Worm (Caenorhabditis elegans): Measurements from ENCODE around the gene C49C8.5.

- TF ChIP-seq ztf-11 (tag; optimal IDR thresholded peaks at IDR 0.05) (no peak), ztf-4 (tag; optimal IDR thresholded peaks at IDR 0.05) (no peak), nhr-237 (tag; optimal IDR thresholded peaks at IDR 0.05) (no peak), nhr-20 (tag; optimal IDR thresholded peaks at IDR 0.05) (no peak), mdl-1 (tag; optimal IDR thresholded peaks at IDR 0.05) (no peak), ama-1 (optimal IDR thresholded peaks at IDR 0.05) (no peak), mep-1 (tag; optimal IDR thresholded peaks at IDR 0.05) (no peak), nhr-76 (tag; optimal IDR thresholded peaks at IDR 0.05) (no peak), isw-1 (GFP tag; IDR thresholded peaks at IDR 0.05) (no peak), lin-14 (GFP tag; optimal IDR thresholded peaks at IDR 0.05) (no peak)
Observed at ce11 chrIV:8673733-8674375, 20.4 kb upstream of the C49C8.5 start.

Data from whole organism, L1 larva.